Worm (Caenorhabditis elegans) whole organism, mixed stage, embryonic: ENCODE data around the gene F13D11.4.

ENCODE experiments used
- M03D4.4 ChIP-seq: sonication (generic microtip); optimal IDR thresholded peaks from 2 replicates; lab custom pipeline; 2017; ENCODE audit warnings: mild to moderate bottlenecking, missing genetic modification characterization, missing compliant biosample characterization
- bed-3 ChIP-seq: fragments of 200-800 bp; sonication (Bioruptor generic); optimal IDR thresholded peaks from 3 replicates; lab custom pipeline; 2018; ENCODE audit warnings: mild to moderate bottlenecking, missing genetic modification characterization, moderate library complexity, missing compliant biosample characterization
- ceh-39 ChIP-seq: fragments of 150-350 bp; optimal IDR thresholded peaks from 2 replicates; lab custom pipeline; 2014; ENCODE audit warnings: missing biosample characterization, missing genetic modification characterization
- ceh-83 ChIP-seq: fragments of 200-800 bp; sonication (Bioruptor generic); optimal IDR thresholded peaks from 2 replicates; lab custom pipeline; 2018; ENCODE audit warnings: mild to moderate bottlenecking, missing genetic modification characterization, missing compliant biosample characterization
- ces-1 ChIP-seq: fragments of 150-350 bp; optimal IDR thresholded peaks from 2 replicates; lab custom pipeline; 2014; ENCODE audit warnings: missing biosample characterization, missing genetic modification reagents, missing genetic modification characterization
- cnd-1 ChIP-seq: fragments of 200-800 bp; sonication (Bioruptor generic); optimal IDR thresholded peaks from 2 replicates; lab custom pipeline; 2018; ENCODE audit warnings: mild to moderate bottlenecking, missing genetic modification characterization, missing compliant biosample characterization
- drap-1 ChIP-seq: fragments of 200-800 bp; sonication (Bioruptor generic); optimal IDR thresholded peaks from 3 replicates; lab custom pipeline; 2018; ENCODE audit warnings: mild to moderate bottlenecking, missing genetic modification characterization, missing compliant biosample characterization
- elt-1 ChIP-seq: sonication (generic microtip); optimal IDR thresholded peaks from 2 replicates; lab custom pipeline; 2017; ENCODE audit warnings: missing genetic modification characterization, mild to moderate bottlenecking, missing compliant biosample characterization, antibody characterized with exemption, moderate library complexity, borderline replicate concordance; ENCODE audit not compliant: insufficient read depth
- elt-3 ChIP-seq: fragments of 150-350 bp; optimal IDR thresholded peaks from 2 replicates; lab custom pipeline; 2014; ENCODE audit warnings: missing biosample characterization, missing genetic modification characterization
- flh-1 ChIP-seq: fragments of 200-800 bp; sonication (Bioruptor generic); optimal IDR thresholded peaks from 2 replicates; lab custom pipeline; 2018; ENCODE audit warnings: mild to moderate bottlenecking, missing genetic modification characterization, moderate library complexity, missing compliant biosample characterization
- ham-2 ChIP-seq: fragments of 200-800 bp; sonication (Bioruptor generic); optimal IDR thresholded peaks from 2 replicates; lab custom pipeline; 2018; ENCODE audit warnings: mild to moderate bottlenecking, missing genetic modification characterization, missing compliant biosample characterization
- hlh-1 ChIP-seq: fragments of 150-350 bp; optimal IDR thresholded peaks from 2 replicates; lab custom pipeline; 2014; ENCODE audit warnings: missing biosample characterization, missing genetic modification reagents, missing genetic modification characterization
- lin-13 ChIP-seq: fragments of 150-350 bp; optimal IDR thresholded peaks from 2 replicates; lab custom pipeline; 2014; ENCODE audit warnings: missing biosample characterization, missing genetic modification characterization
- lin-32 ChIP-seq: fragments of 200-800 bp; sonication (Bioruptor generic); optimal IDR thresholded peaks from 2 replicates; lab custom pipeline; 2018; ENCODE audit warnings: mild to moderate bottlenecking, missing genetic modification characterization, missing compliant biosample characterization
- lsy-2 ChIP-seq: fragments of 150-350 bp; optimal IDR thresholded peaks from 2 replicates; lab custom pipeline; 2014; ENCODE audit warnings: missing biosample characterization, missing genetic modification characterization
- mep-1 ChIP-seq: fragments of 150-350 bp; optimal IDR thresholded peaks from 2 replicates; lab custom pipeline; 2017; ENCODE audit warnings: missing biosample characterization, missing genetic modification reagents, missing genetic modification characterization, inconsistent platforms
- mls-2 ChIP-seq: sonication (generic microtip); optimal IDR thresholded peaks from 2 replicates; lab custom pipeline; 2016; ENCODE audit warnings: mild to moderate bottlenecking, missing genetic modification characterization, moderate library complexity, missing compliant biosample characterization
- nhr-12 ChIP-seq: fragments of 150-350 bp; optimal IDR thresholded peaks from 2 replicates; lab custom pipeline; 2014; ENCODE audit warnings: missing biosample characterization, missing genetic modification characterization
- nhr-2 ChIP-seq: fragments of 150-350 bp; optimal IDR thresholded peaks from 2 replicates; lab custom pipeline; 2014; ENCODE audit warnings: missing biosample characterization, missing genetic modification characterization
- nhr-28 ChIP-seq: fragments of 150-350 bp; optimal IDR thresholded peaks from 2 replicates; lab custom pipeline; 2014; ENCODE audit warnings: missing biosample characterization, missing genetic modification characterization
- sem-2 ChIP-seq: fragments of 200-800 bp; sonication (Bioruptor generic); optimal IDR thresholded peaks from 2 replicates; lab custom pipeline; 2018; ENCODE audit warnings: mild to moderate bottlenecking, missing genetic modification characterization, missing compliant biosample characterization
- snpc-4 ChIP-seq: fragments of 150-350 bp; optimal IDR thresholded peaks from 2 replicates; lab custom pipeline; 2014; ENCODE audit warnings: missing biosample characterization, missing genetic modification characterization
- sptf-1 ChIP-seq: sonication (generic microtip); optimal IDR thresholded peaks from 2 replicates; lab custom pipeline; 2017; ENCODE audit warnings: mild to moderate bottlenecking, missing genetic modification characterization, moderate library complexity, missing compliant biosample characterization
- tbx-8 ChIP-seq: fragments of 200-800 bp; sonication (Bioruptor generic); optimal IDR thresholded peaks from 2 replicates; lab custom pipeline; 2018; ENCODE audit warnings: mild to moderate bottlenecking, missing genetic modification characterization, moderate library complexity, missing compliant biosample characterization
- unc-120 ChIP-seq: sonication (generic microtip); optimal IDR thresholded peaks from 2 replicates; lab custom pipeline; 2017; ENCODE audit warnings: missing genetic modification characterization, missing compliant biosample characterization; ENCODE audit not compliant: poor library complexity, severe bottlenecking
- unc-39 ChIP-seq: fragments of 150-350 bp; optimal IDR thresholded peaks from 2 replicates; lab custom pipeline; 2014; ENCODE audit warnings: missing biosample characterization, missing genetic modification characterization
- unc-62 ChIP-seq: fragments of 150-350 bp; optimal IDR thresholded peaks from 2 replicates; lab custom pipeline; 2014; ENCODE audit warnings: missing biosample characterization, missing genetic modification reagents, missing genetic modification characterization
- zip-8 ChIP-seq: fragments of 150-350 bp; optimal IDR thresholded peaks from 2 replicates; lab custom pipeline; 2014; ENCODE audit warnings: missing biosample characterization, missing genetic modification characterization
- ztf-11 ChIP-seq: fragments of 150-350 bp; optimal IDR thresholded peaks from 2 replicates; lab custom pipeline; 2014; ENCODE audit warnings: missing biosample characterization, missing genetic modification characterization

Gene F13D11.4

DNA sequence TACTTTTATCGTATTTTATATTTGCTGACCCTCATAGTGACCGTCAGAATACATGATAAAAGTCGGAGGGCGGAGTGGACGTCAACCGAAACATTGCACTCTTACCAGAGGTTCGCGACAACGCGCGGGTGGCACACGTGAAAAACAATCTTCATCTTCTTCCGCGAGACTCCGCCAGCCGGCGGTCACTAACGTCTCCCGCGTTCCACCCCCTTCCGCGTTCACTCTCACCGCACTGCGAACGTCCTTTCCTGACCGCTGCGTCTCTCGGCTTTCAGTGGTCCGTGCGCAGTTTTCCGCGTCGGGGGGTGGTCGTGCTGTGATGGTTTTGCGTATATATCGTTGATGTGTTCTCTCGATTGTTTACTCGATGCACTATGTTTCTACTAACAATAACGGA lies 16.4 kb downstream of the F13D11.4 start (continued):
- no peak for TF ChIP-seq sem-2 (GFP tag; lab: Kevin White, UChicago)
- no peak for TF ChIP-seq nhr-2

DNA sequence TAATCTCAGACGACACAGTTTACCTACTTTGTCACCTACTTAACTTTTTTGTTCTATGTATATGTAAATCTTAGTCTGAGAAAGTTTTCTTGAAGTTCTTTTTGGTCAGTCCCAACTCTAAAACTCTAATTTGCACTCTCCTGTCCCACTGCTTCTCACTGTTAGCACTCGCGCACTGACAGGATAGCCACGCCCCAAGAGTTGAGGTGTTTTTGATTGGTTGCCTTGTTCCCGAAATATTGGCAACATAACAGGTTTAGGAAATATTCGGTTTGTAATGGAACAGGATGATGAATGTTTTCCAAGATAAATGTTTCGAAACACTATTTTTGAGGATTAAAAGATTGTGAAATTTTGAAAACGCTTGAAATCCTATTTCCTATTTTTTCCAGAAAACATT lies 17.5 kb downstream of the F13D11.4 start:
- TF ChIP-seq zip-8 (tag; lab: Kevin White, UChicago) (no peak), M03D4.4 (no peak), lsy-2 (tag; lab: Kevin White, UChicago) (no peak), lin-13 (no peak), cnd-1 (tag; lab: Kevin White, UChicago) (no peak), elt-1 (no peak), ceh-39 (tag; lab: Kevin White, UChicago) (no peak), tbx-8 (GFP tag; lab: Kevin White, UChicago) (no peak), mep-1 (no peak), ham-2 (GFP tag; lab: Kevin White, UChicago) (no peak), snpc-4 (tag; lab: Kevin White, UChicago) (no peak), bed-3 (no peak), drap-1 (no peak), lin-32 (GFP tag; lab: Kevin White, UChicago) (no peak), flh-1 (GFP tag; lab: Kevin White, UChicago) (no peak), unc-39 (tag; lab: Kevin White, UChicago) (no peak), hlh-1 (tag; lab: Kevin White, UChicago) (no peak), unc-62 (no peak), mls-2 (no peak), ceh-83 (GFP tag; lab: Kevin White, UChicago) (no peak)

- TF ChIP-seq drap-1 (peak; percentile 54), unc-120 (tag; lab: Kevin White, UChicago) (peak; percentile 50), hlh-1 (tag; lab: Kevin White, UChicago) (no peak), lsy-2 (tag; lab: Kevin White, UChicago) (no peak), ham-2 (GFP tag; lab: Kevin White, UChicago) (peak; percentile 13), ztf-11 (tag; lab: Kevin White, UChicago) (no peak), ces-1 (GFP tag; lab: Kevin White, UChicago) (peak; percentile 24), cnd-1 (tag; lab: Kevin White, UChicago) (peak; percentile 11), sptf-1 (tag; lab: Kevin White, UChicago) (peak; percentile 14), mls-2 (peak; percentile 73), M03D4.4 (peak; percentile 50)
These were observed 18.3 kb downstream of the F13D11.4 start for ce11 chrX:5816346-5816745.

- TF ChIP-seq ztf-11 (tag; lab: Kevin White, UChicago) (no peak), hlh-1 (tag; lab: Kevin White, UChicago) (peak; percentile 49), M03D4.4 (no peak)
These were observed 19.3 kb downstream of the F13D11.4 start for ce11 chrX:5815343-5815742.

ce11 chrX:5814342-5814741 lies 20.3 kb downstream of the F13D11.4 start:
- TF ChIP-seq unc-39 (tag; lab: Kevin White, UChicago): no peak
- no peak for TF ChIP-seq elt-3
- no peak for TF ChIP-seq M03D4.4
- no peak for TF ChIP-seq nhr-28 (tag; lab: Kevin White, UChicago)
- TF ChIP-seq nhr-12 (tag; lab: Kevin White, UChicago): no peak
- no peak for TF ChIP-seq drap-1

- TF ChIP-seq lin-13 (no peak), lin-32 (GFP tag; lab: Kevin White, UChicago) (no peak), unc-120 (tag; lab: Kevin White, UChicago) (no peak), unc-39 (tag; lab: Kevin White, UChicago) (no peak), ceh-83 (GFP tag; lab: Kevin White, UChicago) (no peak), nhr-2 (no peak), snpc-4 (tag; lab: Kevin White, UChicago) (no peak), zip-8 (tag; lab: Kevin White, UChicago) (no peak), ham-2 (GFP tag; lab: Kevin White, UChicago) (no peak), bed-3 (no peak)
These were observed 21.6 kb downstream of the F13D11.4 start for ce11 chrX:5813030-5813429.
